Worm (Caenorhabditis elegans) whole organism, L3 larva: ENCODE results near the gene F22E12.3.

Source experiments
- ama-1 ChIP-seq: fragments of 150-350 bp; optimal IDR thresholded peaks from 2 replicates; lab custom pipeline; 2018
- ceh-16 ChIP-seq: sonication (generic microtip); optimal IDR thresholded peaks from 2 replicates; lab custom pipeline; 2017; ENCODE audit warnings: missing biosample characterization, missing genetic modification characterization
- ceh-28 ChIP-seq: fragments of 150-350 bp; optimal IDR thresholded peaks from 2 replicates; lab custom pipeline; 2014; ENCODE audit warnings: missing biosample characterization, missing genetic modification reagents, missing genetic modification characterization
- ceh-82 ChIP-seq: fragments of 150-350 bp; optimal IDR thresholded peaks from 2 replicates; lab custom pipeline; 2014; ENCODE audit warnings: missing biosample characterization, missing genetic modification characterization
- daf-12 ChIP-seq: fragments of 150-350 bp; optimal IDR thresholded peaks from 2 replicates; lab custom pipeline; 2014; ENCODE audit warnings: missing biosample characterization, missing genetic modification reagents, missing genetic modification characterization
- egl-5 ChIP-seq: fragments of 150-350 bp; optimal IDR thresholded peaks from 2 replicates; lab custom pipeline; 2017; ENCODE audit warnings: missing biosample characterization, missing genetic modification reagents, missing genetic modification characterization, inconsistent platforms
- elt-1 ChIP-seq: fragments of 150-350 bp; optimal IDR thresholded peaks from 2 replicates; lab custom pipeline; 2014; ENCODE audit warnings: missing biosample characterization, missing genetic modification characterization
- elt-2 ChIP-seq: sonication (generic microtip); optimal IDR thresholded peaks from 2 replicates; lab custom pipeline; 2016; ENCODE audit warnings: missing genetic modification reagents, mild to moderate bottlenecking, missing genetic modification characterization, missing compliant biosample characterization
- elt-3 ChIP-seq, 3 experiments: fragments of 150-350 bp in 1 of 3; sonication (generic microtip) in 2 of 3; optimal IDR thresholded peaks; 2 replicates in 2 of 3; 4 replicates in 1 of 3; lab custom pipeline; 2014 to 2017; ENCODE audit warnings: missing biosample characterization in 3 of 3, missing genetic modification characterization in 3 of 3
- eor-1 ChIP-seq, 2 experiments: fragments of 150-350 bp; optimal IDR thresholded peaks; 2 replicates each; lab custom pipeline; 2014 to 2018; ENCODE audit warnings: missing biosample characterization in 2 of 2, missing genetic modification characterization in 2 of 2
- fos-1 ChIP-seq: fragments of 150-350 bp; optimal IDR thresholded peaks from 2 replicates; lab custom pipeline; 2014; ENCODE audit warnings: missing biosample characterization, missing genetic modification characterization
- hmg-11 ChIP-seq: sonication (generic microtip); optimal IDR thresholded peaks from 2 replicates; lab custom pipeline; 2016; ENCODE audit warnings: missing genetic modification characterization, missing compliant biosample characterization
- jun-1 ChIP-seq: fragments of 150-350 bp; optimal IDR thresholded peaks from 2 replicates; lab custom pipeline; 2014; ENCODE audit warnings: missing biosample characterization, missing genetic modification reagents, missing genetic modification characterization
- lsy-12 ChIP-seq: sonication (generic microtip); optimal IDR thresholded peaks from 2 replicates; lab custom pipeline; 2016; ENCODE audit warnings: mild to moderate bottlenecking, missing genetic modification characterization, missing compliant biosample characterization
- mdl-1 ChIP-seq: fragments of 150-350 bp; optimal IDR thresholded peaks from 2 replicates; lab custom pipeline; 2014; ENCODE audit warnings: missing biosample characterization, missing genetic modification characterization
- mml-1 ChIP-seq: fragments of 150-350 bp; sonication (generic microtip); optimal IDR thresholded peaks from 3 replicates; lab custom pipeline; 2014; ENCODE audit warnings: missing biosample characterization, missing genetic modification characterization
- nfya-1 ChIP-seq: sonication (generic microtip); optimal IDR thresholded peaks from 2 replicates; lab custom pipeline; 2017; ENCODE audit warnings: missing genetic modification characterization, mild to moderate bottlenecking, missing compliant biosample characterization, antibody characterized with exemption, moderate library complexity; ENCODE audit not compliant: insufficient read depth
- nhr-11 ChIP-seq: fragments of 150-350 bp; optimal IDR thresholded peaks from 2 replicates; lab custom pipeline; 2014; ENCODE audit warnings: missing biosample characterization, missing genetic modification characterization
- nhr-23 ChIP-seq: fragments of 150-350 bp; optimal IDR thresholded peaks from 2 replicates; lab custom pipeline; 2014; ENCODE audit warnings: missing biosample characterization, missing genetic modification reagents, missing genetic modification characterization
- nhr-25 ChIP-seq: sonication (generic microtip); optimal IDR thresholded peaks from 2 replicates; lab custom pipeline; 2017; ENCODE audit warnings: missing biosample characterization, missing genetic modification characterization
- nhr-43 ChIP-seq: sonication (generic microtip); optimal IDR thresholded peaks from 2 replicates; lab custom pipeline; 2016; ENCODE audit warnings: mild to moderate bottlenecking, missing genetic modification characterization, missing compliant biosample characterization; ENCODE audit not compliant: poor library complexity, severe bottlenecking
- nhr-67 ChIP-seq: fragments of 150-350 bp; optimal IDR thresholded peaks from 2 replicates; lab custom pipeline; 2014; ENCODE audit warnings: missing biosample characterization, missing genetic modification characterization
- nhr-76 ChIP-seq: fragments of 150-350 bp; sonication (generic microtip); optimal IDR thresholded peaks from 5 replicates; lab custom pipeline; 2014; ENCODE audit warnings: missing biosample characterization, missing genetic modification characterization
- nhr-77 ChIP-seq: fragments of 150-350 bp; optimal IDR thresholded peaks from 2 replicates; lab custom pipeline; 2014; ENCODE audit warnings: missing biosample characterization, missing genetic modification characterization
- pha-4 ChIP-seq: fragments of 150-350 bp; optimal IDR thresholded peaks from 2 replicates; lab custom pipeline; 2014; ENCODE audit warnings: missing biosample characterization, missing genetic modification reagents, missing genetic modification characterization
- pqm-1 ChIP-seq: fragments of 150-350 bp; optimal IDR thresholded peaks from 2 replicates; lab custom pipeline; 2017; ENCODE audit warnings: missing biosample characterization, missing genetic modification characterization, inconsistent platforms
- sea-2 ChIP-seq: fragments of 150-350 bp; sonication (generic microtip); optimal IDR thresholded peaks from 4 replicates; lab custom pipeline; 2014; ENCODE audit warnings: missing biosample characterization, missing genetic modification reagents, missing genetic modification characterization
- skn-1 ChIP-seq: fragments of 150-350 bp; optimal IDR thresholded peaks from 2 replicates; lab custom pipeline; 2014; ENCODE audit warnings: missing biosample characterization, missing genetic modification characterization
- snpc-4 ChIP-seq: fragments of 150-350 bp; optimal IDR thresholded peaks from 2 replicates; lab custom pipeline; 2014; ENCODE audit warnings: missing biosample characterization, missing genetic modification characterization
- ztf-4 ChIP-seq: fragments of 150-350 bp; optimal IDR thresholded peaks from 2 replicates; lab custom pipeline; 2014; ENCODE audit warnings: missing biosample characterization, missing genetic modification characterization

Gene F22E12.3

ce11 chrV:10472901-10473774 is 10.0 kb upstream of the F22E12.3 start:
- TF ChIP-seq nhr-77 (tag; lab: Kevin White, UChicago) (no peak), ama-1 (lab: Kevin White, UChicago) (peak; percentile 85), mml-1 (tag; lab: Kevin White, UChicago) (no peak), egl-5 (tag; lab: Kevin White, UChicago) (peak; percentile 1), hmg-11 (no peak), jun-1 (tag; lab: Kevin White, UChicago) (no peak)

ce11 chrV:10471007-10471406 is 7.8 kb upstream of the F22E12.3 start:
- TF ChIP-seq ama-1 (lab: Kevin White, UChicago) = peak; percentile 21
- no peak for TF ChIP-seq fos-1
- peak; percentile 13 for TF ChIP-seq pha-4 (tag; lab: Kevin White, UChicago)
- TF ChIP-seq nhr-43 (tag; lab: Kevin White, UChicago) = no peak

- TF ChIP-seq nhr-11 (tag; lab: Kevin White, UChicago) (no peak), fos-1 (no peak), nhr-67 (tag; lab: Kevin White, UChicago) (no peak), nhr-76 (tag; lab: Kevin White, UChicago) (no peak), ceh-82 (tag; lab: Kevin White, UChicago) (no peak), nhr-25 (tag; lab: Kevin White, UChicago) (no peak), mdl-1 (no peak), nhr-23 (tag; lab: Kevin White, UChicago) (no peak), lsy-12 (tag; lab: Kevin White, UChicago) (no peak), ztf-4 (tag; lab: Kevin White, UChicago) (no peak)
Measured at ce11 chrV:10469845-10470244, 6.7 kb upstream of the F22E12.3 start.

- TF ChIP-seq ceh-28 (tag; lab: Kevin White, UChicago) = no peak
- TF ChIP-seq ama-1 (lab: Kevin White, UChicago) = peak; percentile 61
- TF ChIP-seq ceh-16 (tag; lab: Kevin White, UChicago) = no peak
- TF ChIP-seq daf-12 (tag; lab: Kevin White, UChicago) = no peak
- TF ChIP-seq, all 47 proteins: peak for 1
Measured at ce11 chrV:10468709-10469108, 5.5 kb upstream of the F22E12.3 start.

- TF ChIP-seq elt-2 (peak; percentile 83), pha-4 (tag; lab: Kevin White, UChicago) (peak; percentile 70), eor-1 (tag; optimal IDR thresholded peaks at IDR 0.05; lab: Kevin White, UChicago) (no peak), ama-1 (lab: Kevin White, UChicago) (peak; percentile 84), elt-3 (tag; optimal IDR thresholded peaks at IDR 0.05; lab: Kevin White, UChicago) (no peak), nhr-67 (tag; lab: Kevin White, UChicago) (no peak), skn-1 (tag; lab: Kevin White, UChicago) (no peak), pqm-1 (tag; lab: Kevin White, UChicago) (peak; percentile 61), nfya-1 (tag; lab: Kevin White, UChicago) (peak; percentile 31)
Measured at ce11 chrV:10468190-10468589, 5.0 kb upstream of the F22E12.3 start, which contains the start of gene egl-9. Gene egl-9, plus strand, starts transcription at chrV:10468517.

ce11 chrV:10467659-10468058 is 4.5 kb upstream of the F22E12.3 start:
- TF ChIP-seq elt-2 (no peak), sea-2 (GFP tag; lab: Kevin White, UChicago) (no peak), hmg-11 (no peak), elt-1 (tag; lab: Kevin White, UChicago) (no peak), nhr-25 (tag; lab: Kevin White, UChicago) (no peak), nhr-76 (tag; lab: Kevin White, UChicago) (no peak), snpc-4 (tag; lab: Kevin White, UChicago) (no peak)
